Fruit fly (Drosophila melanogaster) whole organism, embryonic: ENCODE data around the gene Rab3-GAP.

ENCODE experiments used
- CG10267 ChIP-seq: fragments of 200-800 bp; sonication (Bioruptor generic); optimal IDR thresholded peaks from 2 replicates; lab custom pipeline; 2018; ENCODE audit warnings: missing biosample characterization, mild to moderate bottlenecking, missing genetic modification characterization, moderate library complexity
- CG10321 ChIP-seq: fragments of 200-800 bp; sonication (Bioruptor generic); IDR thresholded peaks from 2 replicates; pipeline ENCODE4 v1.3.6; 2022; ENCODE audit warnings: missing biosample characterization, missing genetic modification characterization
- CG10565 ChIP-seq: fragments of 200-800 bp; sonication (Bioruptor generic); optimal IDR thresholded peaks from 3 replicates; lab custom pipeline; 2016; ENCODE audit warnings: missing biosample characterization, mild to moderate bottlenecking, missing genetic modification characterization
- CG13287 ChIP-seq: fragments of 200-800 bp; sonication (Bioruptor generic); IDR thresholded peaks from 2 replicates; pipeline ENCODE4 v1.3.6; 2022; ENCODE audit warnings: missing biosample characterization, missing genetic modification characterization; ENCODE audit not compliant: partially characterized antibody
- CG14014 ChIP-seq: fragments of 200-800 bp; sonication (Bioruptor generic); IDR thresholded peaks from 2 replicates; pipeline ENCODE4 v1.3.6; 2022; ENCODE audit warnings: missing biosample characterization, missing genetic modification characterization
- CG14441 ChIP-seq: fragments of 200-800 bp; sonication (Bioruptor generic); IDR thresholded peaks from 2 replicates; pipeline ENCODE4 v1.3.6; 2022; ENCODE audit warnings: missing biosample characterization, missing genetic modification characterization
- CG15479 ChIP-seq: fragments of 200-800 bp; sonication (Bioruptor generic); optimal IDR thresholded peaks from 3 replicates; lab custom pipeline; 2019; ENCODE audit warnings: missing biosample characterization, mild to moderate bottlenecking, missing genetic modification characterization, moderate library complexity
- CG18476 ChIP-seq: fragments of 200-800 bp; sonication (Bioruptor generic); optimal IDR thresholded peaks from 2 replicates; lab custom pipeline; 2016; ENCODE audit warnings: missing biosample characterization, mild to moderate bottlenecking, missing genetic modification characterization
- CG2120 ChIP-seq: fragments of 200-800 bp; sonication (Bioruptor generic); optimal IDR thresholded peaks from 3 replicates; lab custom pipeline; 2016; ENCODE audit warnings: missing biosample characterization, missing genetic modification characterization
- CG2199 ChIP-seq: fragments of 200-800 bp; sonication (Bioruptor generic); IDR thresholded peaks from 3 replicates; pipeline ENCODE4 v1.3.6; 2022; ENCODE audit warnings: missing biosample characterization, missing genetic modification characterization
- CG2202 ChIP-seq: fragments of 200-800 bp; sonication (Bioruptor generic); optimal IDR thresholded peaks from 2 replicates; lab custom pipeline; 2018; ENCODE audit warnings: missing biosample characterization, mild to moderate bottlenecking, missing genetic modification characterization
- CG3163 ChIP-seq: fragments of 200-800 bp; sonication (Bioruptor generic); optimal IDR thresholded peaks from 3 replicates; lab custom pipeline; 2016; ENCODE audit warnings: missing biosample characterization, missing genetic modification characterization
- CG3281 ChIP-seq: fragments of 200-800 bp; sonication (Bioruptor generic); optimal IDR thresholded peaks from 3 replicates; lab custom pipeline; 2017; ENCODE audit warnings: missing biosample characterization, mild to moderate bottlenecking, missing genetic modification characterization
- CG4617 ChIP-seq: fragments of 200-800 bp; sonication (Bioruptor generic); optimal IDR thresholded peaks from 3 replicates; lab custom pipeline; 2016; ENCODE audit warnings: missing biosample characterization, missing genetic modification characterization, borderline replicate concordance
- CG9797 ChIP-seq: fragments of 200-800 bp; sonication (Bioruptor generic); optimal IDR thresholded peaks from 3 replicates; lab custom pipeline; 2018; ENCODE audit warnings: missing biosample characterization, mild to moderate bottlenecking, missing genetic modification characterization
- CG9817 ChIP-seq: fragments of 200-800 bp; sonication (Bioruptor generic); optimal IDR thresholded peaks from 2 replicates; lab custom pipeline; 2018; ENCODE audit warnings: missing biosample characterization, mild to moderate bottlenecking, missing genetic modification characterization, moderate library complexity
- CHES-1-like ChIP-seq: fragments of 200-800 bp; sonication (Bioruptor generic); optimal IDR thresholded peaks from 2 replicates; lab custom pipeline; 2016; ENCODE audit warnings: missing biosample characterization, missing genetic modification characterization
- Dek ChIP-seq: fragments of 200-800 bp; sonication (Bioruptor generic); optimal IDR thresholded peaks from 3 replicates; lab custom pipeline; 2019; ENCODE audit warnings: missing biosample characterization, mild to moderate bottlenecking, missing genetic modification characterization, moderate library complexity
- Dll ChIP-seq: fragments of 200-800 bp; sonication (Bioruptor generic); IDR thresholded peaks from 4 replicates; pipeline ENCODE4 v1.3.6; 2022; ENCODE audit warnings: missing biosample characterization, missing genetic modification characterization; ENCODE audit not compliant: partially characterized antibody
- Dp ChIP-seq: fragments of 200-800 bp; sonication (Bioruptor generic); optimal IDR thresholded peaks from 2 replicates; lab custom pipeline; 2018; ENCODE audit warnings: missing biosample characterization, mild to moderate bottlenecking, missing genetic modification characterization, moderate library complexity
- Drgx ChIP-seq: fragments of 200-800 bp; sonication (Bioruptor generic); IDR thresholded peaks from 2 replicates; pipeline ENCODE4 v1.3.6; 2022; ENCODE audit warnings: missing biosample characterization, missing genetic modification characterization
- E2f2 ChIP-seq: fragments of 200-800 bp; sonication (Bioruptor generic); IDR thresholded peaks from 2 replicates; pipeline ENCODE4 v1.3.6; 2022; ENCODE audit warnings: missing biosample characterization, missing genetic modification characterization
- Gsc ChIP-seq: fragments of 200-800 bp; sonication (Bioruptor generic); IDR thresholded peaks from 2 replicates; pipeline ENCODE4 v1.3.6; 2022; ENCODE audit warnings: missing biosample characterization, missing genetic modification characterization
- Lhr ChIP-seq: fragments of 200-800 bp; sonication (Bioruptor generic); optimal IDR thresholded peaks from 3 replicates; lab custom pipeline; 2017; ENCODE audit warnings: mild to moderate bottlenecking, missing biosample characterization, missing genetic modification reagents, missing genetic modification characterization
- MBD-R2 ChIP-seq: fragments of 200-800 bp; sonication (Bioruptor generic); IDR thresholded peaks from 2 replicates; pipeline ENCODE4 v1.3.6; 2022; ENCODE audit warnings: missing biosample characterization, missing genetic modification characterization
- MESR4 ChIP-seq: fragments of 200-800 bp; sonication (Bioruptor generic); optimal IDR thresholded peaks from 2 replicates; lab custom pipeline; 2018; ENCODE audit warnings: missing biosample characterization, mild to moderate bottlenecking, missing genetic modification characterization, moderate library complexity
- Poxn ChIP-seq: fragments of 200-800 bp; sonication (Bioruptor generic); IDR thresholded peaks from 2 replicates; pipeline ENCODE4 v1.3.6; 2022; ENCODE audit warnings: missing biosample characterization, missing genetic modification characterization
- Stat92E ChIP-seq, 3 experiments: fragments of >200 bp in 2 of 3; fragments of 200-800 bp in 1 of 3; sonication (Bioruptor generic) in 1 of 3; optimal IDR thresholded peaks; 2 replicates each; lab custom pipeline; 2017 to 2019; ENCODE audit warnings: missing biosample characterization in 3 of 3, missing genetic modification characterization in 3 of 3, mild to moderate bottlenecking in 1 of 3, moderate library complexity in 1 of 3
- aop ChIP-seq: fragments of 200-800 bp; sonication (Bioruptor generic); IDR thresholded peaks from 2 replicates; pipeline ENCODE4 v1.3.6; 2022; ENCODE audit warnings: missing biosample characterization, missing genetic modification characterization
- chinmo ChIP-seq: fragments of 200-800 bp; sonication (Bioruptor generic); IDR thresholded peaks from 4 replicates; pipeline ENCODE4 v1.3.6; 2022; ENCODE audit warnings: missing biosample characterization, missing genetic modification characterization; ENCODE audit not compliant: partially characterized antibody
- chm ChIP-seq: fragments of 200-800 bp; sonication (Bioruptor generic); IDR thresholded peaks from 2 replicates; pipeline ENCODE4 v1.3.6; 2022; ENCODE audit warnings: missing biosample characterization, missing genetic modification characterization
- crp ChIP-seq, 2 experiments: fragments of 200-800 bp; sonication (Bioruptor generic); optimal IDR thresholded peaks; 2 replicates in 1 of 2; 3 replicates in 1 of 2; lab custom pipeline; 2017; ENCODE audit warnings: missing biosample characterization in 2 of 2, missing genetic modification characterization in 2 of 2, mild to moderate bottlenecking in 1 of 2, moderate library complexity in 1 of 2
- ems ChIP-seq: fragments of 200-800 bp; sonication (Bioruptor generic); optimal IDR thresholded peaks from 3 replicates; lab custom pipeline; 2016; ENCODE audit warnings: missing biosample characterization, missing genetic modification characterization
- gfzf ChIP-seq: fragments of 200-800 bp; sonication (Bioruptor generic); optimal IDR thresholded peaks from 2 replicates; lab custom pipeline; 2016; ENCODE audit warnings: missing biosample characterization, mild to moderate bottlenecking, missing genetic modification characterization, moderate library complexity
- grn ChIP-seq: fragments of 200-800 bp; sonication (Bioruptor generic); optimal IDR thresholded peaks from 3 replicates; lab custom pipeline; 2017; ENCODE audit warnings: missing biosample characterization, missing genetic modification characterization
- hkb ChIP-seq, 2 experiments: fragments of 200-800 bp in 1 of 2; fragments of >200 bp in 1 of 2; sonication (Bioruptor generic) in 1 of 2; IDR thresholded peaks in 1 of 2; optimal IDR thresholded peaks in 1 of 2; 2 replicates each; pipeline versions ENCODE4 v1.3.6 to Lab custom; 2017 to 2022; ENCODE audit warnings: missing biosample characterization in 1 of 2, missing genetic modification characterization in 1 of 2
- oc ChIP-seq: fragments of 200-800 bp; sonication (Bioruptor generic); optimal IDR thresholded peaks from 2 replicates; lab custom pipeline; 2018; ENCODE audit warnings: missing biosample characterization, mild to moderate bottlenecking, missing genetic modification characterization, moderate library complexity
- pita ChIP-seq: fragments of 200-800 bp; sonication (Bioruptor generic); optimal IDR thresholded peaks from 2 replicates; lab custom pipeline; 2017; ENCODE audit warnings: missing biosample characterization, mild to moderate bottlenecking, missing genetic modification characterization
- pzg ChIP-seq: fragments of 200-800 bp; sonication (Bioruptor generic); optimal IDR thresholded peaks from 3 replicates; lab custom pipeline; 2018; ENCODE audit warnings: missing biosample characterization, mild to moderate bottlenecking, missing genetic modification characterization, moderate library complexity
- rib ChIP-seq: fragments of 200-800 bp; sonication (Bioruptor generic); IDR thresholded peaks from 2 replicates; pipeline ENCODE4 v1.3.6; 2022; ENCODE audit warnings: missing biosample characterization, missing genetic modification characterization
- sd ChIP-seq: fragments of 200-800 bp; sonication (Bioruptor generic); optimal IDR thresholded peaks from 3 replicates; lab custom pipeline; 2018; ENCODE audit warnings: missing biosample characterization, mild to moderate bottlenecking, missing genetic modification characterization, moderate library complexity
- shn ChIP-seq: fragments of 200-800 bp; sonication (Bioruptor generic); optimal IDR thresholded peaks from 3 replicates; lab custom pipeline; 2016; ENCODE audit warnings: missing biosample characterization, missing genetic modification characterization
- sisA ChIP-seq: fragments of 200-800 bp; sonication (Bioruptor generic); IDR thresholded peaks from 2 replicates; pipeline ENCODE4 v1.3.6; 2022; ENCODE audit warnings: missing biosample characterization, missing genetic modification characterization
- slbo ChIP-seq: fragments of 200-800 bp; sonication (Bioruptor generic); IDR thresholded peaks from 2 replicates; pipeline ENCODE4 v1.3.6; 2022; ENCODE audit warnings: missing biosample characterization, missing genetic modification characterization
- sob ChIP-seq: fragments of 200-800 bp; sonication (Bioruptor generic); IDR thresholded peaks from 2 replicates; pipeline ENCODE4 v1.3.6; 2022; ENCODE audit warnings: missing biosample characterization, missing genetic modification characterization
- sqz ChIP-seq: fragments of 200-800 bp; sonication (Bioruptor generic); optimal IDR thresholded peaks from 3 replicates; lab custom pipeline; 2018; ENCODE audit warnings: missing biosample characterization, mild to moderate bottlenecking, missing genetic modification characterization
- stwl ChIP-seq: fragments of 200-800 bp; sonication (Bioruptor generic); optimal IDR thresholded peaks from 3 replicates; lab custom pipeline; 2018; ENCODE audit warnings: missing biosample characterization, mild to moderate bottlenecking, missing genetic modification characterization, moderate library complexity
- tx ChIP-seq: fragments of 200-800 bp; sonication (Bioruptor generic); optimal IDR thresholded peaks from 2 replicates; lab custom pipeline; 2016; ENCODE audit warnings: missing biosample characterization, missing genetic modification characterization
- wek ChIP-seq: fragments of 200-800 bp; sonication (Bioruptor generic); optimal IDR thresholded peaks from 3 replicates; lab custom pipeline; 2018; ENCODE audit warnings: missing biosample characterization, mild to moderate bottlenecking, missing genetic modification characterization, moderate library complexity

The Rab3-GAP gene

dm6 chr2L:12020735-12021134, 42.2 kb downstream of the Rab3-GAP start, which contains the start of gene Wdr81:
TSS of gene Wdr81 (minus strand) at chr2L:12020960.
- TF ChIP-seq shn (GFP tag; lab: Kevin White, UChicago) (no peak), wek (GFP tag; lab: Kevin White, UChicago) (peak; percentile 48), Stat92E (GFP tag; optimal IDR thresholded peaks at IDR 0.05; lab: Kevin White, UChicago) (no peak), rib (GFP tag; lab: Robert Waterston, UW) (peak; percentile 68), ems (GFP tag; lab: Kevin White, UChicago) (no peak), gfzf (GFP tag; lab: Kevin White, UChicago) (peak; percentile 80), crp (GFP tag; optimal IDR thresholded peaks at IDR 0.05; lab: Kevin White, UChicago) (peak; percentile 76 to 93), chm (GFP tag; lab: Robert Waterston, UW) (no peak), MBD-R2 (GFP tag; lab: Robert Waterston, UW) (peak; percentile 58), CG14441 (GFP tag; lab: Robert Waterston, UW) (no peak), CG10321 (0 out of 2 replicates have a peak, but pooled peaks have one; percentile 17), oc (tag; lab: Kevin White, UChicago) (no peak), CG14014 (GFP tag; lab: Robert Waterston, UW) (no peak), CG4617 (GFP tag; lab: Kevin White, UChicago) (peak; percentile 45), stwl (peak; percentile 28), sob (GFP tag; lab: Robert Waterston, UW) (no peak), slbo (GFP tag; lab: Robert Waterston, UW) (no peak), CG9797 (GFP tag; lab: Kevin White, UChicago) (peak; percentile 58), Gsc (GFP tag; lab: Robert Waterston, UW) (no peak), MESR4 (GFP tag; lab: Kevin White, UChicago) (peak; percentile 61), E2f2 (peak; percentile 94), CG15479 (GFP tag; lab: Kevin White, UChicago) (no peak), sqz (GFP tag; lab: Kevin White, UChicago) (peak; percentile 66), CG10267 (tag; lab: Kevin White, UChicago) (peak; percentile 17), CG3281 (GFP tag; lab: Kevin White, UChicago) (no peak), sd (tag; lab: Kevin White, UChicago) (peak; percentile 88), CG13287 (GFP tag; lab: Robert Waterston, UW) (peak; percentile 46), tx (GFP tag; lab: Kevin White, UChicago) (no peak), Poxn (GFP tag; lab: Robert Waterston, UW) (no peak), Lhr (no peak), CG3163 (GFP tag; lab: Kevin White, UChicago) (no peak), pzg (GFP tag; lab: Kevin White, UChicago) (peak; percentile 68), CG9817 (tag; lab: Kevin White, UChicago) (no peak), CG2202 (tag; lab: Kevin White, UChicago) (no peak), CG2199 (GFP tag; lab: Robert Waterston, UW) (no peak), Dp (GFP tag; lab: Kevin White, UChicago) (peak; percentile 96), Dll (GFP tag; lab: Robert Waterston, UW) (peak; percentile 47; the same call in 2 of the 4 replicates)

dm6 chr2L:12013741-12014393, 49.1 kb downstream of the Rab3-GAP start:
- no peak for TF ChIP-seq CG18476 (GFP tag; lab: Kevin White, UChicago)
- TF ChIP-seq CHES-1-like = no peak
- no peak for TF ChIP-seq CG2120 (GFP tag; lab: Kevin White, UChicago)
- TF ChIP-seq CG10565 = no peak
- peak; percentile 58 for TF ChIP-seq Drgx (GFP tag; lab: Robert Waterston, UW)
- no peak for TF ChIP-seq grn (GFP tag; lab: Kevin White, UChicago)
- no peak for TF ChIP-seq aop (GFP tag; lab: Robert Waterston, UW)
- no peak for TF ChIP-seq Dek (tag; lab: Kevin White, UChicago)
- no peak for TF ChIP-seq hkb (optimal IDR thresholded peaks at IDR 0.05; lab: Kevin White, UChicago)
- TF ChIP-seq hkb (GFP tag; IDR thresholded peaks at IDR 0.05; lab: Robert Waterston, UW) = no peak
- TF ChIP-seq chinmo (GFP tag; lab: Robert Waterston, UW) = 0 out of 4 replicates have a peak, but pooled peaks have one; percentile 51
- 0 out of 2 replicates have a peak, but pooled peaks have one; percentile 11 for TF ChIP-seq sisA
- no peak for TF ChIP-seq pita
